Worm (Caenorhabditis elegans): ENCODE results near the gene ech-1.1.

- TF ChIP-seq W03F9.2 (tag; optimal IDR thresholded peaks at IDR 0.05) (no peak), him-1 (tag; optimal IDR thresholded peaks at IDR 0.05) (no peak), dao-5 (tag; optimal IDR thresholded peaks at IDR 0.05) (no peak)
Measured at ce11 chrV:15376223-15376622, 14.9 kb upstream of the ech-1.1 start, which contains the start of gene srh-52.

Data from whole organism, L4/young adult.